Fruit fly (Drosophila melanogaster) ovary, adult (tissue): ENCODE measurements around the gene Hsp27.

ENCODE experiments used
- CG17801 ChIP-seq: fragments of 200-800 bp; optimal IDR thresholded peaks from 2 replicates; lab custom pipeline; 2019; ENCODE audit warnings: missing biosample characterization, mild to moderate bottlenecking, missing genetic modification characterization, moderate library complexity; ENCODE audit not compliant: partially characterized antibody

The Hsp27 gene

DNA sequence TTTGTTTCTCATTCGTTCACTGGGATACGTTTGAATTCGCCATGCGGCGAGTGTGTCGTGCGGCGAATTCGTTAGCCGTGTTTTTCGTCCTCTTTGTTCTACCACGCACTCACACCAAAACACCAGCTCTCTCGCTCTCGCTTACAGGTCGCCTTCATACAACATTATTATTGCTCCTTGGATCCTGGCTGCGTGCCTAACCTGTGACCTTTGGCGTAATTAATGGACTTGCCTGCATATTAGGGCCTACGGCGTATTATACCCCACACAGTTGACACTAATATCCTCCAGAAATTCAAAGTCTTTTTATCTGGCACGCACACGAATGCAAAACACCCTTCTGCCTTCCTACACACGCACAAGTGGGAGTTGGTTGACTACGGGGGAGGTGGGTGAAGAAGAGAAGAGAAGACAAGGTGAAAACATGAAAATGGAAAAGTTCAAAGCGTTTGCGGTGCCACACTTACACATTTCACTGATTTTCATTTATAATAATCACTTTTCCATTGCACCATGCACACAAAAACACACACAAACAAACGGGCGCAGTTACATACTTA lies 26.2 kb downstream of the Hsp27 start:
- TF ChIP-seq CG17801: no peak

DNA sequence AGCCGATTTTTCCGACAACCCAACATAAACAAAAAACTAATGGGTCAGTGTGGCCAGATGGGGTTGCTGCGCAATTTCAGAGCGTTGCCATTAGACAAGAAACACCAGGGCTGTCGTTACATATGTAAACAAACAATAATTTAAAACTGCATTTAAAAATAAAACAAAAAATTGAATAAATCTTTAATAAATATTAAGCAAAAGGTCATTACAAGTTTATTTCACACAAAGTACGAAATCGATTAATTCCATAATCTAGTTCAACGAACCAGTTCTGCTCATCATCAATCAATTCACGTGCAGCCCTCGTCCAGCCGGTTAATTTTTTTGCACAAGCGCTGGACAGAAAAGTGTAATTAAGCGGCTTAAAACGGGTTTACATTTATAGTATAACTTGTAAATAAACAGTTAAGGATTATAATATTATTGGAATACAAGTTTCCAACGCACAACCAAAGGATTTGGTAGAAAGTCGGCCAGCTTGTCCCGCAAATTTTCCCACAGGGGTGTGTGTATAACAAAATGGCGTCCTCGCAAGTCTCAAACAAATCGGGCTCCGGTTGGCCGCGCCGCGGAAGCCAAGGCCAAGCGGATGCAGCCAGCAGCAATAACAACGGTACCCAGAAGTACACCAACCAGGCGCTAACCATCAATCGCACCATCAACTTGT lies 27.0 kb downstream of the Hsp27 start, which contains the start of the genes CG4022 and Cpsf5:
CG4022 (minus strand) TSS at position 79 of the 670 bp plus-strand sequence.
Cpsf5 (plus strand) TSS at position 285 of the 670 bp plus-strand sequence.
- TF ChIP-seq CG17801: peak; percentile 81

DNA sequence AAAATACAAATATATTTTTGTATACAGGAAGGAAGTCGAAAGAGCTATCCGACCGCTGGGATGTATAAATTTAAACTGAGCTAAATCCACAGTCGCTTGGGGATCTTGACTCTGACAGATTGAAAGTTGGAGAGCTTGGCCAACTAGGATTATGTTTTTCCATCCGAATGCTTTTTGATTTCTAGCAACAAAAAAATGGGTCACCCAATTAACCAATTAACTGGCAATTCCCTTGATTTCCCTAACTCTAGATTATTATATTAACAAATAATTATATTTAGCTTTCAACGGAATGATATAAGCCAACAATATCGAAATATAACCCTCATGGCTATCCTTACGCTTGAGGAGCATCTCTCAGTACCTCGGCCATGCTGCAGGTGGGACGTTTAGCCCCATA lies 33.4 kb downstream of the Hsp27 start, which contains the start of gene CG3982:
CG3982 (minus strand) TSS at position 101 of the 400 bp plus-strand sequence.
- no peak for TF ChIP-seq CG17801

DNA sequence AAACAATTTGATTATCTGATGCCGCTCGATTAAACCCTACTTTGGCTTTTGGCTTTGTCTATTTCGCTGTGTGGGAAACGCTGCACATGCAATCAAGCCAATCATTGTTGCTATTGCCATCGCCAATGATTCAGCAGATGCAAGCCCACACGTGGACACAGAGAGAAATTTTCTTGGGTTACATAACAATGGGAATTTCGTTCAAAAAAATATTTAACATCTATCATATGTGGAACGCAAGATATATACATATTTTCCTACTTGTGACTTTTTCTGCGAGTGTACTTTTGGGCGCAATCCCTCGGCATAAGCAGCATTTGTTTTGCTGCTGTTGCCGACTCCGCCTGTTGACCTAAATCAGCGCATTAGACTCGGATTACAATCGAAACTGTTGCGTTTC lies 35.5 kb downstream of the Hsp27 start:
- TF ChIP-seq CG17801: peak; percentile 38

DNA sequence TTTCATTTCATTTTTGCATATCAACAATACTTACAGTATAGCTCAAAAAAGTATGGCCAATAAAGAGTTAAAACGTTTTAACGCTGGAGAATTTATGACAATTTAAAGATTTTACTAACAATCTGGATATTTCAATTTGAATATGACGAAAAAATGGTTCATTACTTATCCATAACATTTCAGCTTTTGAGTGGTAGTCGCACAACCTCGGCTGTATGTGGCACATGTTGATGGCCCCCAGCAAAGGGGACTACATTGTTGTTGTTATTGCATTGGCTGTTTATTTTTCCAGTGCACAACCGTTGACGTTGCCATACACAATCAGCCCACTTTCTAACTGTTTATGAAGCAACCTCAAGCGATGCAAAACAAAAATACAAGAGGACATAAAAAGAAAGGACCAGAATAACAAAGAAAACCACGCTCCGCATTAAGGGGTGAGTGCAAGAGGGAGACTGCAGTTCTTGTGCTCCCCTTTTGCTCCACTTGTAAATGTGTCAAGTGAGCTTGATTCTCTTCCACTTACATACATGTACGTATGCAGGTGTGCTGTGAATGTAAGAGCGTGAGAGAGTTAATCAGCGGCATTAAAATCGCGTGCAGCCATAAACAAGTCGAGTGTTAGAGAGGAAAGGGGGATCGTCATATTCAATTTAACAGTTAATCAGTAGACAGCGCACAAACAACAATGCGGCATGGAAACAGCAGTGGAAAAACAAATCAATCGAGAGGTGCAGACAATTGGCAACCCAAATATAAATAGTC lies 36.4 kb downstream of the Hsp27 start:
- TF ChIP-seq CG17801: peak; percentile 98

DNA sequence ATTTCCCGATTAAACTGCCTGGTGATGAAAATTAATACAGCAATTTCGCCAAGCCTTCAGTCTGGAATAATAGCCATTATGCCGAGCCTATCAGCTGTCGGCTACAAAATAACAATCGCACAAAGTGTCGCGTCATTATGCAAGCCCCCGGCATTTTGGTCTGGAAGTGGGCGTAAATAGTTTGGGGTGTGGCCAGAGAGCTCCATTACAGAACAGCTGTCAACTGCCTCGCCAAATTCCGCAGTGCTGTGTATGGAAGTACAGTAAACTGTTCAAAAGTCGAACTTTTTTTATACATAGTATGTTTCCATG lies 36.9 kb downstream of the Hsp27 start:
- TF ChIP-seq CG17801: no peak

DNA sequence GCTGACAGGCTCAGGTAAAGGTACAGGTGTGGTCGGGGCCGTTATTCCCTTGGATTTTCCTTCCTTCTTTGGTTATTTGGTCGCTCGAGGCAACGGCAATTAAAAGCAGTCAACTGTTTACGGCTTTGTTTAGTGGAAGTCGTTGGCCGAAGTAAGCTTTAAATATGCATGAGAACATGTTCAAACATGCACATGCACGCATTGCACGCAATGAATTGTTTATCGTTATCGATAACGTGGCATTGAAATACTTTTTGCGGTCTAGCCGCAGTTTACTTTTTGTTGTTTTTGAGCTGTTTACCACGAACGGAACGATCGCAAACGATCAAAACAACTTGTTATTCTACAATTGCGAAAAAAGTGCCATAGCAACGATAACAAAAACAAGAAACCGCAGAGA lies 37.8 kb downstream of the Hsp27 start:
- no peak for TF ChIP-seq CG17801

DNA sequence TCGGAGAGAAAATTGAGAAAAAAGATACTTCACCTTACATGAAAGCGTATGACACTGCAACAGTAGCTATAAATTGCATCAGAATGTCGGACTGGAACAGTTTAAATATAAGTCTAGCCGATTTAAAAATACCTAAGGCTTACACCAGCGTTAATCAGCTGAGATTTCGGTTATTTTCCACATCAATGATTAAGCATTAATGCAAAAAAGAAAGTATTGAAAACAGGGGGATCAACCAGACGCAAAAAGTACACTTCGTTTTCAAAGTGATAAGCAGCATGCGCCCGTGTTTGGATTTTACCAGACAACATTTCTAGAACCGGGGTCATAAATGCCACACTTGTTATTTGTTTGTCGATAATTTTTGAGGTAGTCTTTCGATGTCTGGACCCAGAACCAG lies 38.3 kb downstream of the Hsp27 start:
- no peak for TF ChIP-seq CG17801

DNA sequence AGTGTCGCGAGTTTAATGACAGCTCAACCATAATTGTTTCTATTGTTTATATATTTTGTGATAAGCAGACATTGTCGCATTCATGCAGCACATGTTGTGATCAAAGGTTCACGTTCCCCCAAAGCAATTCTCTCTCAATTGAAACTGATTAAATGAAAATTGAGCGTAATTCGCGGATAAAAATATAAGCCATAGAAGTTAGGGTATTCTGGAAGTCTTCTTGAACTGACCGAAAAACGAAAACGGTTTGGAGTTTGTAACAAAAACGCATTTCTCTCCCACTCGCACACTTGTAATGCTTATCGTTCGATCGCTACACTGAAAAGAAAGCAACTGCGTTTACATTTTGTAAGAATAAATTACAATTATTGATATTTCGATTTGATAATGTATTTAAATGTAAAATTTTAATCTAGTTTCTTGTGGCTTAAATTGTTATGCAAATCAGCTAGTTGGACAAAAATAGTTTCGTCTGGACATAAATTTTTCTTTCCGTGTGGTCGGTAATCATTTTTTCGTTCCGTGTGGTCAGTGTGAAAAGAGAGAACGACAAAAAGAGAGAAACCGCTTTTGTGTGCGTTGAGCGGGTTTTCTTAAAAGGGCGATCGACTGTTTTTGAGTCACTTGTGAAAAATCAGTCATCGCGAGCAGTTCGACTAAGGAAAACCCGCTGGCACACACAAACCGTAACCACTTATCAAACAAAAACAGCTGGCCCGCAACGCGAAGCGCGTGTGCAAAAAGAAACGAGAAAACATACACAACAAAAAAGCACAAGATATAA lies 39.0 kb downstream of the Hsp27 start, which contains the start of gene aay:
aay (plus strand) TSS at position 618 of the 784 bp plus-strand sequence.
- TF ChIP-seq CG17801: peak; percentile 100

DNA sequence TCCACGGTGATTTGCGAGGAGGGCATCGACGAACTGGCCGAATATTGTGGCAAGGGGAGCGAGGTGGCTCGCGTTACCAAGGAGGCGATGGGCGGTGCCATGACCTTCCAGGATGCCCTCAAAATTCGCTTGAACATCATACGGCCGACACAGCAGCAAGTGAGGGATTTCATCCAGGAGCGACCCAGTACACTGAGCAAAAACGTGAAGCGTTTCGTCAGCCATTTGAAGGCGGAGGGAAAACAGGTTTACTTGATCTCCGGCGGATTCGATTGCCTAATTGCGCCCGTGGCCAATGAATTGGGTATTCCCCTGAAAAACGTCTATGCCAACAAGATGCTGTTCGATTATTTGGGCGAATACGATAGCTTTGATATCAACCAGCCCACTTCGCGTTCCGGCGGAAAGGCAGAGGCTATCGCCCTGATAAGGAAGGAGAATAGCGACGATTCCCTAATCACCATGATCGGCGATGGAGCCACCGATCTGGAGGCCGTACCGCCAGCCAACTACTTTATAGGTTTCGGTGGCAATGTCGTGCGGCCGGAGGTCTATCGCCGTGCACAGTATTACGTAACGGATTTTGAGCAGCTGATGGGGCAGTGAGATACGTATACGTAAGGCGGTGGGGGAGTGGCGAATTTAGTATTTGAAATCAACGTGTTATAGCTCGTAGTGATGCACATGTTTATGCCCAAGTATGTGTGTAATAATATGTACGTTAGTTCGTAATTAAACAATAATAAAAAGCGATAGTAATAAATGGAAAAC lies 40.1 kb downstream of the Hsp27 start:
- TF ChIP-seq CG17801: no peak

DNA sequence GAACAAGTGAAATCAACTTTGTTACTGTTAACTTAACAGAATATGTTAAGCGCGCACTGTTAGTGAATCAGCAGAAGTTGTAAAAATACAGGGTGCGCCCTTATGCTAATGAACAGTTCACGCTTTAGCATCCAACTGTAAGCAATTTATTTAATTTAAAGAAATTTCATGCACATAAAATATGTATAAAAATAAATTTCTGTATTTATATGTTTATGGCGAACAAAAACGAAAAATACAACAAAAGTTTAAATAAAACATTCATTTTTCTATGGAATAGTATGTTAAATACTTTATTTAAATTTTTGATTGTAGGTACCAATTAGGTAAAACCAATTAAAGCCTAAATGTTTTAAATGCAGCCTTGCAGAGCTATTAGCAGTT lies 40.7 kb downstream of the Hsp27 start:
- peak; percentile 11 for TF ChIP-seq CG17801

DNA sequence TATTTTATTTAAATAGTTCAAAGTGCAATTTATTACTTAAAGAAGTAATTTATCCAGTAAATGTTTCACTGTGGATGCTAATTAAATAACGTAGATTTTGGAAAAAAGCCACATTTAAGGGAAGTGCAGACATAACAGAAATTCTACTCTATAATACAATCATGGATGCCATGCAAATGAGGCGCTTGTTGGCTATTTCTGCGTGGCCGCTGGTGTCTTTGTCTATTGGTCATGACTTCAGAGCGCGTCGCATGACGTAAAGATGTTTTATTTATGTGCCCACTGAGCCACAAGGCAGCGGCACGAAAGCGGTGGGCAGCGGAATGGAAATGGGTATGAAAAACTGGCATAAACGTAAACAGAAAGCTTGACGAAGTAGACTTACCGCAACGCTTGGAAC lies 42.0 kb downstream of the Hsp27 start:
- no peak for TF ChIP-seq CG17801

DNA sequence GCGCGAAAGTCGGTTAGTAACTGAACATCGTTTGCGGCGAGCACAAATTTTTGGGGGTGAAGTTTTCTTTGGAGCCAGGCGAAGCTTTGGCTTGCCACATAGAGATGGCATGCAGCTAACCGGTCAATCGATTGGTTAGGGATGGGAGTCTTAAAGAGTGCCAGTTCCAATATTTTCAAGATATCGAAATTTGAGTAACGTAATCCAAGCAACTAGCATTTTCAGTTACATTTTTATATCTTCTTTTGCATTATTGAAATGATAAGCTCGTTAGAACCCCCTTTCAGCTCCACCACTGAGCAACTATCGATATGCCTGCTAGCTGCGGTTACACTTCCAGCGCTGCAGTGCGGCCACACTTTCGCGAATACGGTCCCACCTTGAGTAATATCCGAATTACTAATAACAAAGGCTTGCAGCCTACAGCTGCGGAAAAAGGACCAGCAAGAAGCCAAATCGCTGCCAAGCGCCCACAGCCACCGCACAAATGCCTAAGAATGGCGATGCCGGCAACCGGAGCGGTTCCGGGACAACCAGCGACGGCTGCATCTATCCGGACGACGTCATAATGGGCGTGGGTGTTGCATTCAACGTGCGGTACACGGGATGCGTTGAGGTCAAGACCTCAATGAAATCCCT lies 42.9 kb downstream of the Hsp27 start, which contains the start of the genes Atat and Shc:
Atat (minus strand) TSS at position 103 of the 639 bp plus-strand sequence.
Shc (plus strand) TSS at position 355 of the 639 bp plus-strand sequence.
- TF ChIP-seq CG17801: peak; percentile 97

DNA sequence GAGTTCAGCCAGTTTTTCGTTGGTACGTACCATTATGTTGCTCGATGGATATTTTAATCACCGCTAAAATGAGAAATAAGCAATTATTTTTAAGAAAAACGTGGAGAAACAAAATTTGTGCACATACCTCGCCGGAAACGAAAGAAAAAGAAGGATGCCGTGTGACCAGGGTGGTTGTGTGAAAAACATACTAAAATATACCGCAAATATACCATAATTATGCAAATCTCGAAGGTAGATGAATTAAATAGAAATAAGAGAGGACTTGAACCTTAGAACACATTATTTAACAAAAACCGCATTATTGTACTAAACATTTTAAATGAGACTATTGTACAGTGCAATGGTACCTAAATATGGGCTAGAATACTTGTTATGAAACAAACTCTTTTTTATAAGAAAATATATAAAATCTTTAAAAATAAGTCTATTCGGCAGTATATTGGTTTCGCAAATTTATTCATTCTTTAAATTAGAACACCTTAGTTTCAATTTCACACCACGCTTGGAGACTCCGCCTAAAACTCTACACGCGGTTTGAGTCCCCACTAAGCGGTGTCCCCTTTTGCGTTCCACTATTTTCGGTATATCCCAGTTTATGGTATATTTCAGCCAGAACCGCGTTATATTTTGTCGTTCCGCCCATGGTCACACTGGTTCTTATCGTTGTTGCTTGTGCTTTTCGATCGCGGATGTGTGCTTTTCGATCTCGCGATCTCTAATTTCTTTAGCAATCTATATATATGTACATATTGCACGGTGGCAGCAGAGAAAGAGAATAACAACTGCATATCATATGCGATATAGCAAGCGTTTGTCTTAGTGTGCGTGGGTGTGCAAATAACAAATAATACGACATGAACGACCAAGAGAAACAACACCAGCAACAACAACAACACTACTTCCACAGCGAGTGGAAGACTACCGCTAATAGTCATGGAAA lies 46.1 kb downstream of the Hsp27 start, which contains the start of the genes RpS17 and MTF-1:
RpS17 (minus strand) TSS at position 157 of the 943 bp plus-strand sequence.
MTF-1 (plus strand) TSS at position 648 of the 943 bp plus-strand sequence.
- TF ChIP-seq CG17801: peak; percentile 80
